Fruit fly (Drosophila melanogaster) whole organism, prepupa: Measurements from ENCODE around the gene CG14329.

Experiments used
- CG7368 ChIP-seq: fragments of 200-800 bp; sonication (Bioruptor generic); optimal IDR thresholded peaks from 3 replicates; lab custom pipeline; 2016; ENCODE audit warnings: missing biosample characterization, missing genetic modification characterization
- fd85E ChIP-seq: fragments of 200-800 bp; sonication (Bioruptor generic); optimal IDR thresholded peaks from 3 replicates; lab custom pipeline; 2016; ENCODE audit warnings: missing biosample characterization, missing genetic modification characterization

DNA sequence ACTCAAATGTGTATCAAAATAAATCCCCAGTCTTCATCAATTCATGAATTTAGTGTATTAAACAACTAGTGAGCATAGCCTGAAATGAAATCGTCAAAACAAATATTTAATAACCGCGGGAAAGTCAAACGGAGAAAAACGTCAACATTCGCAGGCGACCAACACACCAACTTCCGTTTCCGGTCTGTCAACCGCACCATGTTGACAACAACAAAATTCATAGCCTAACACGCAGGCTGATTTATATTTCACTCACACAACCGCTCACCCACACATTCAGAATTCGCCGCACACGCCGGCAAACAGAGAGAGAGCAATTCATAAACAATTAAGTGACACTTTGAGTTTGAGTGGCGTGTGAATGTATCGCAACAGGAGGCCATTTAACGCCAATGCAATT, 45.9 kb downstream of the CG14329 start:
- no peak for TF ChIP-seq fd85E (GFP tag; lab: Kevin White, UChicago)
- no peak for TF ChIP-seq CG7368 (GFP tag; lab: Kevin White, UChicago)
